Worm (Caenorhabditis elegans) whole organism, early embryonic: ENCODE data around the gene C29F7.2.

Experiments
- B0310.2 ChIP-seq: sonication (generic microtip); optimal IDR thresholded peaks from 2 replicates; lab custom pipeline; 2016; ENCODE audit warnings: mild to moderate bottlenecking, missing genetic modification characterization, missing compliant biosample characterization
- F13C5.2 ChIP-seq: sonication (generic microtip); optimal IDR thresholded peaks from 2 replicates; lab custom pipeline; 2017; ENCODE audit warnings: mild to moderate bottlenecking, missing genetic modification characterization, inconsistent platforms, missing compliant biosample characterization
- aly-1 ChIP-seq: sonication (generic microtip); optimal IDR thresholded peaks from 2 replicates; lab custom pipeline; 2016; ENCODE audit warnings: missing genetic modification characterization, missing compliant biosample characterization
- ama-1 ChIP-seq: fragments of 150-350 bp; optimal IDR thresholded peaks from 2 replicates; lab custom pipeline; 2014
- ceh-13 ChIP-seq: fragments of 200-800 bp; sonication (Bioruptor generic); optimal IDR thresholded peaks from 2 replicates; lab custom pipeline; 2018; ENCODE audit warnings: mild to moderate bottlenecking, missing genetic modification characterization, missing compliant biosample characterization
- ceh-36 ChIP-seq: sonication (generic microtip); optimal IDR thresholded peaks from 2 replicates; lab custom pipeline; 2016; ENCODE audit warnings: missing genetic modification characterization, inconsistent platforms, missing compliant biosample characterization
- ets-7 ChIP-seq: sonication (generic microtip); optimal IDR thresholded peaks from 2 replicates; lab custom pipeline; 2016; ENCODE audit warnings: missing genotype, missing genetic modification characterization, missing compliant biosample characterization
- flt-1 ChIP-seq: fragments of 200-800 bp; sonication (Bioruptor generic); IDR thresholded peaks from 2 replicates; pipeline ENCODE4 v1.3.6; 2022; ENCODE audit warnings: missing genetic modification characterization, missing compliant biosample characterization
- hmbx-1 ChIP-seq: sonication (generic microtip); optimal IDR thresholded peaks from 2 replicates; lab custom pipeline; 2016; ENCODE audit warnings: mild to moderate bottlenecking, missing genetic modification characterization, missing compliant biosample characterization
- hmg-4 ChIP-seq: fragments of 200-800 bp; sonication (Bioruptor generic); optimal IDR thresholded peaks from 2 replicates; lab custom pipeline; 2018; ENCODE audit warnings: mild to moderate bottlenecking, missing genetic modification characterization, missing compliant biosample characterization
- hnd-1 ChIP-seq: sonication (generic microtip); optimal IDR thresholded peaks from 2 replicates; lab custom pipeline; 2016; ENCODE audit warnings: missing genetic modification characterization, missing compliant biosample characterization
- pes-1 ChIP-seq: fragments of 200-800 bp; sonication (Bioruptor generic); IDR thresholded peaks from 2 replicates; pipeline ENCODE4 v1.3.6; 2022; ENCODE audit warnings: missing genetic modification reagents, missing genetic modification characterization, missing compliant biosample characterization
- scrt-1 ChIP-seq: fragments of 200-800 bp; sonication (Bioruptor generic); IDR thresholded peaks from 2 replicates; pipeline ENCODE4 v1.3.6; 2022; ENCODE audit warnings: missing genetic modification characterization, missing compliant biosample characterization
- sea-1 ChIP-seq: fragments of 200-800 bp; sonication (Bioruptor generic); conservative IDR thresholded peaks from 2 replicates; pipeline ENCODE4 v1.3.6; 2022; ENCODE audit warnings: missing genetic modification characterization, missing compliant biosample characterization
- tbx-11 ChIP-seq: fragments of 200-800 bp; sonication (Bioruptor generic); IDR thresholded peaks from 2 replicates; pipeline ENCODE4 v1.3.6; 2022; ENCODE audit warnings: missing genetic modification characterization, missing compliant biosample characterization
- tbx-37 ChIP-seq: fragments of 200-800 bp; sonication (Bioruptor generic); conservative IDR thresholded peaks from 2 replicates; pipeline ENCODE4 v1.3.6; 2022; ENCODE audit warnings: missing genetic modification reagents, missing genetic modification characterization, missing compliant biosample characterization
- tra-4 ChIP-seq: sonication (generic microtip); optimal IDR thresholded peaks from 2 replicates; lab custom pipeline; 2017; ENCODE audit warnings: missing genetic modification characterization, missing compliant biosample characterization

C29F7.2 gene

ce11 chrX:13384743-13385142 lies 31.1 kb upstream of the C29F7.2 start:
- no peak for TF ChIP-seq hmg-4 (GFP tag; lab: Kevin White, UChicago)
- TF ChIP-seq ets-7 (tag; lab: Kevin White, UChicago) = no peak
- no peak for TF ChIP-seq B0310.2 (tag; lab: Kevin White, UChicago)
- TF ChIP-seq flt-1 = no peak
- TF ChIP-seq ama-1 (lab: Kevin White, UChicago) = no peak
- TF ChIP-seq tbx-37 (GFP tag; lab: Robert Waterston, UW) = no peak

- TF ChIP-seq pes-1 (GFP tag; lab: Robert Waterston, UW) (no peak), ceh-13 (GFP tag; lab: Kevin White, UChicago) (no peak), ceh-36 (no peak), hnd-1 (tag; lab: Kevin White, UChicago) (no peak), scrt-1 (no peak), ets-7 (tag; lab: Kevin White, UChicago) (no peak), flt-1 (no peak), aly-1 (tag; lab: Kevin White, UChicago) (no peak), tra-4 (tag; lab: Kevin White, UChicago) (no peak)
Measured at ce11 chrX:13387497-13387953, 28.4 kb upstream of the C29F7.2 start, which contains the start of gene C49F8.3. TSS of gene C49F8.3 (minus strand) at chrX:13387547.

ce11 chrX:13388829-13389228 lies 27.0 kb upstream of the C29F7.2 start:
- TF ChIP-seq tbx-37 (GFP tag; lab: Robert Waterston, UW) (no peak), hnd-1 (tag; lab: Kevin White, UChicago) (no peak), F13C5.2 (tag; lab: Kevin White, UChicago) (no peak), ets-7 (tag; lab: Kevin White, UChicago) (no peak), tbx-11 (no peak), flt-1 (no peak), ceh-36 (no peak), ama-1 (lab: Kevin White, UChicago) (no peak), hmg-4 (GFP tag; lab: Kevin White, UChicago) (no peak)

- TF ChIP-seq flt-1 (no peak), tra-4 (tag; lab: Kevin White, UChicago) (no peak), pes-1 (GFP tag; lab: Robert Waterston, UW) (no peak), aly-1 (tag; lab: Kevin White, UChicago) (no peak), B0310.2 (tag; lab: Kevin White, UChicago) (no peak), hnd-1 (tag; lab: Kevin White, UChicago) (no peak), hmg-4 (GFP tag; lab: Kevin White, UChicago) (no peak), ets-7 (tag; lab: Kevin White, UChicago) (no peak), ama-1 (lab: Kevin White, UChicago) (no peak), sea-1 (no peak), ceh-36 (no peak), F13C5.2 (tag; lab: Kevin White, UChicago) (no peak), tbx-11 (no peak), scrt-1 (no peak), ceh-13 (GFP tag; lab: Kevin White, UChicago) (no peak)
Measured at ce11 chrX:13394971-13395370, 20.9 kb upstream of the C29F7.2 start, which contains the start of gene irld-2. TSS of gene irld-2 (minus strand) at chrX:13395071.

- TF ChIP-seq ceh-36 (no peak), tra-4 (tag; lab: Kevin White, UChicago) (no peak), tbx-37 (GFP tag; lab: Robert Waterston, UW) (no peak), F13C5.2 (tag; lab: Kevin White, UChicago) (peak; percentile 6)
Measured at ce11 chrX:13396550-13397023, 19.3 kb upstream of the C29F7.2 start, which contains the start of gene F02C12.3. TSS of gene F02C12.3 (plus strand) at chrX:13396973.

ce11 chrX:13399221-13399620 lies 16.7 kb upstream of the C29F7.2 start, which contains the start of gene F02C12.2:
TSS of gene F02C12.2 (minus strand) at chrX:13399321.
- TF ChIP-seq ets-7 (tag; lab: Kevin White, UChicago) (no peak), ama-1 (lab: Kevin White, UChicago) (no peak), aly-1 (tag; lab: Kevin White, UChicago) (no peak), hnd-1 (tag; lab: Kevin White, UChicago) (no peak), tra-4 (tag; lab: Kevin White, UChicago) (no peak), tbx-37 (GFP tag; lab: Robert Waterston, UW) (no peak)

- TF ChIP-seq sea-1 (no peak), tra-4 (tag; lab: Kevin White, UChicago) (no peak), ama-1 (lab: Kevin White, UChicago) (no peak), ets-7 (tag; lab: Kevin White, UChicago) (no peak), B0310.2 (tag; lab: Kevin White, UChicago) (no peak), hmg-4 (GFP tag; lab: Kevin White, UChicago) (no peak), aly-1 (tag; lab: Kevin White, UChicago) (no peak), hmbx-1 (tag; lab: Kevin White, UChicago) (no peak), tbx-37 (GFP tag; lab: Robert Waterston, UW) (no peak), ceh-13 (GFP tag; lab: Kevin White, UChicago) (no peak), hnd-1 (tag; lab: Kevin White, UChicago) (no peak)
Measured at ce11 chrX:13401311-13401710, 14.6 kb upstream of the C29F7.2 start.

ce11 chrX:13401783-13402182 lies 14.1 kb upstream of the C29F7.2 start, which contains the start of gene F02C12.1:
TSS of gene F02C12.1 (plus strand) at chrX:13402083.
- no peak for TF ChIP-seq sea-1
- TF ChIP-seq hmbx-1 (tag; lab: Kevin White, UChicago) = no peak
- TF ChIP-seq ets-7 (tag; lab: Kevin White, UChicago) = no peak
- no peak for TF ChIP-seq tbx-11
- no peak for TF ChIP-seq tbx-37 (GFP tag; lab: Robert Waterston, UW)
- no peak for TF ChIP-seq hnd-1 (tag; lab: Kevin White, UChicago)
- no peak for TF ChIP-seq ceh-13 (GFP tag; lab: Kevin White, UChicago)
- no peak for TF ChIP-seq B0310.2 (tag; lab: Kevin White, UChicago)
- no peak for TF ChIP-seq ceh-36
- no peak for TF ChIP-seq F13C5.2 (tag; lab: Kevin White, UChicago)
- no peak for TF ChIP-seq pes-1 (GFP tag; lab: Robert Waterston, UW)
- TF ChIP-seq hmg-4 (GFP tag; lab: Kevin White, UChicago) = no peak
- TF ChIP-seq aly-1 (tag; lab: Kevin White, UChicago) = no peak
- TF ChIP-seq flt-1 = no peak
